Worm (Caenorhabditis elegans): ENCODE results near the gene idh-1.

idh-1 gene

DNA sequence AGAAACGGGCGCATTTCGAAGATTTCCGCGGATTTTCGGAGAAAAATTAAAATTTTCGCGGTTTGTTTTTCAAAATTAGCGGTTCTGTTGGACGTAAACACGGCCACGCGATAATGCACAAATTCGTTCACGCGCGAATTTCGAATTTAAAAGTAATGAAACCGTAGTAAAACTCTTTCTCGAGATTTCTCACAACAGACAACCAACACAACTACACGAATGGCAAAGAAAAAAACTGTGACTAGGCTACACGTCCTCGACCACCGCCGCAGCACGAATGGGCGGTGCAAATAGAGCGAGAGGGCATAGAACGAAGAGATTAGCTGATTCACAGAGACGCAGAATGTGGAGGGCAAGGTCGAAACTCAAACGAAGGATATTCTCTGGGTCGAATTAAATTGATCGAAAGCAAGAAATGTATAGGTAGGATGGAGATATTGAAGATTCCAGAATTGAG, at the start of gene idh-1 (continued):
- TF ChIP-seq hpl-2 (GFP tag; optimal IDR thresholded peaks at IDR 0.05) = no peak
- no peak for TF ChIP-seq sup-37 (GFP tag; optimal IDR thresholded peaks at IDR 0.05)
- no peak for TF ChIP-seq efl-3 (GFP tag; optimal IDR thresholded peaks at IDR 0.05)
- TF ChIP-seq nhr-85 (tag) = peak; percentile 81
- TF ChIP-seq elt-3 (tag; optimal IDR thresholded peaks at IDR 0.05) = peak in 2 of 6 experiments; percentile 20 to 66
- TF ChIP-seq tbx-2 (tag; optimal IDR thresholded peaks at IDR 0.05) = peak; percentile 16
- TF ChIP-seq ets-5 (GFP tag; IDR thresholded peaks at IDR 0.05) = no peak
- TF ChIP-seq skn-1 (tag; optimal IDR thresholded peaks at IDR 0.05) = peak; percentile 12
- no peak for TF ChIP-seq zip-4 (GFP tag; optimal IDR thresholded peaks at IDR 0.05)
- TF ChIP-seq ceh-82 (tag; optimal IDR thresholded peaks at IDR 0.05) = peak in 2 of 3 experiments; percentile 10 to 14
- TF ChIP-seq unc-30 (tag; optimal IDR thresholded peaks at IDR 0.05) = no peak
- no peak for TF ChIP-seq hlh-17 (GFP tag; optimal IDR thresholded peaks at IDR 0.05; ENCODE audit: borderline replicate concordance)
- TF ChIP-seq blmp-1 (tag; optimal IDR thresholded peaks at IDR 0.05) = peak; percentile 33
- TF ChIP-seq sptf-1 (tag; optimal IDR thresholded peaks at IDR 0.05) = no peak
- TF ChIP-seq mab-9 (GFP tag; IDR thresholded peaks at IDR 0.05) = 0 out of 2 replicates have a peak, but pooled peaks have one; percentile 18
- no peak for TF ChIP-seq lir-3 (tag; optimal IDR thresholded peaks at IDR 0.05; ENCODE audit: poor library complexity)
- TF ChIP-seq aly-2 (tag; optimal IDR thresholded peaks at IDR 0.05) = no peak
- no peak for TF ChIP-seq unc-98 (GFP tag; IDR thresholded peaks at IDR 0.05)
- peak; percentile 23 for TF ChIP-seq nhr-90 (tag; optimal IDR thresholded peaks at IDR 0.05; ENCODE audit: poor library complexity)
- TF ChIP-seq nhr-47 (tag; optimal IDR thresholded peaks at IDR 0.05) = peak; percentile 33
- TF ChIP-seq ceh-90 (tag; optimal IDR thresholded peaks at IDR 0.05) = no peak
- no peak for TF ChIP-seq unc-62 (GFP tag; optimal IDR thresholded peaks at IDR 0.05)
- TF ChIP-seq lin-15B (tag; optimal IDR thresholded peaks at IDR 0.05) = no peak
- TF ChIP-seq unc-86 (tag; optimal IDR thresholded peaks at IDR 0.05) = no peak
- peak; percentile 13 for TF ChIP-seq swsn-7 (tag; optimal IDR thresholded peaks at IDR 0.05)
- no peak for TF ChIP-seq mef-2 (tag; optimal IDR thresholded peaks at IDR 0.05)
- no peak for TF ChIP-seq fkh-8 (tag; optimal IDR thresholded peaks at IDR 0.05)
- TF ChIP-seq fos-1 (tag; optimal IDR thresholded peaks at IDR 0.05) = no peak
- TF ChIP-seq fkh-10 (GFP tag; optimal IDR thresholded peaks at IDR 0.05) = no peak
- TF ChIP-seq irx-1 (tag; optimal IDR thresholded peaks at IDR 0.05) = no peak
- TF ChIP-seq nhr-84 (tag; optimal IDR thresholded peaks at IDR 0.05) = no peak

- TF ChIP-seq snpc-4 (tag; optimal IDR thresholded peaks at IDR 0.05) (no peak), jun-1 (tag; optimal IDR thresholded peaks at IDR 0.05) (no peak), vab-15 (tag; optimal IDR thresholded peaks at IDR 0.05) (no peak), aly-2 (tag; optimal IDR thresholded peaks at IDR 0.05) (no peak)
These were observed 49.4 kb upstream of the idh-1 start, which contains the start of gene sru-6 for ce11 chrIV:9490320-9490719. Gene sru-6, plus strand, starts transcription at chrIV:9490620.

ce11 chrIV:9488315-9488714, 47.4 kb upstream of the idh-1 start, which contains the start of gene sru-1:
Gene sru-1, plus strand, starts transcription at chrIV:9488615.
- TF ChIP-seq lsy-2 (tag; optimal IDR thresholded peaks at IDR 0.05) (no peak), mab-9 (GFP tag; IDR thresholded peaks at IDR 0.05) (no peak), fkh-4 (tag; optimal IDR thresholded peaks at IDR 0.05; ENCODE audit: borderline replicate concordance) (no peak), jun-1 (tag; optimal IDR thresholded peaks at IDR 0.05) (no peak), skn-1 (tag; optimal IDR thresholded peaks at IDR 0.05) (no peak), sup-37 (GFP tag; optimal IDR thresholded peaks at IDR 0.05) (no peak), mdl-1 (tag; optimal IDR thresholded peaks at IDR 0.05) (no peak), unc-30 (tag; optimal IDR thresholded peaks at IDR 0.05) (no peak), nhr-19 (GFP tag; conservative IDR thresholded peaks at IDR 0.05) (no peak), blmp-1 (tag; optimal IDR thresholded peaks at IDR 0.05) (no peak), ceh-63 (GFP tag; optimal IDR thresholded peaks at IDR 0.05) (no peak), hlh-4 (tag; optimal IDR thresholded peaks at IDR 0.05) (no peak), ztf-11 (tag; optimal IDR thresholded peaks at IDR 0.05) (no peak), elt-3 (tag; optimal IDR thresholded peaks at IDR 0.05) (no peak), ets-5 (GFP tag; IDR thresholded peaks at IDR 0.05) (no peak), C34B4.2 (tag; optimal IDR thresholded peaks at IDR 0.05) (no peak), nhr-71 (tag; optimal IDR thresholded peaks at IDR 0.05) (no peak), ztf-4 (tag; optimal IDR thresholded peaks at IDR 0.05) (no peak), unc-62 (GFP tag; optimal IDR thresholded peaks at IDR 0.05) (no peak)
